Worm (Caenorhabditis elegans) whole organism, L1 larva: ENCODE results near the gene tdc-1.

Source experiments
- C16A3.4 ChIP-seq: fragments of 150-350 bp; optimal IDR thresholded peaks from 2 replicates; lab custom pipeline; 2014; ENCODE audit warnings: missing biosample characterization, missing genetic modification characterization
- Y116A8C.19 ChIP-seq: sonication (generic microtip); optimal IDR thresholded peaks from 2 replicates; lab custom pipeline; 2016; ENCODE audit warnings: missing compliant biosample characterization, missing genetic modification characterization, borderline replicate concordance
- aha-1 ChIP-seq: fragments of 150-350 bp; optimal IDR thresholded peaks from 2 replicates; lab custom pipeline; 2014; ENCODE audit warnings: missing biosample characterization, missing genetic modification characterization
- blmp-1 ChIP-seq: fragments of 150-350 bp; optimal IDR thresholded peaks from 2 replicates; lab custom pipeline; 2014; ENCODE audit warnings: missing biosample characterization, missing genetic modification characterization
- ceh-63 ChIP-seq: fragments of 200-800 bp; sonication (Bioruptor generic); optimal IDR thresholded peaks from 2 replicates; lab custom pipeline; 2018; ENCODE audit warnings: mild to moderate bottlenecking, missing genetic modification characterization, missing compliant biosample characterization
- ces-1 ChIP-seq: fragments of 150-350 bp; optimal IDR thresholded peaks from 2 replicates; lab custom pipeline; 2014; ENCODE audit warnings: missing biosample characterization, missing genetic modification reagents, missing genetic modification characterization
- dpl-1 ChIP-seq, 3 experiments: fragments of 150-350 bp in 2 of 3; sonication (generic microtip) in 1 of 3; optimal IDR thresholded peaks; 2 replicates each; lab custom pipeline; 2014 to 2017; ENCODE audit warnings: missing biosample characterization in 3 of 3, missing genetic modification characterization in 3 of 3, missing genetic modification reagents in 3 of 3
- dsc-1 ChIP-seq: sonication (generic microtip); optimal IDR thresholded peaks from 2 replicates; lab custom pipeline; 2016; ENCODE audit warnings: mild to moderate bottlenecking, missing genetic modification characterization, missing compliant biosample characterization
- efl-1 ChIP-seq, 4 experiments: fragments of 150-350 bp; optimal IDR thresholded peaks in 3 of 4; peaks in 1 of 4; 1 replicate in 1 of 4; 2 replicates in 3 of 4; lab custom pipeline; 2014; ENCODE audit warnings: missing biosample characterization in 2 of 4, missing genetic modification characterization in 2 of 4, missing genetic modification reagents in 2 of 4
- efl-3 ChIP-seq: fragments of 200-800 bp; sonication (Bioruptor generic); optimal IDR thresholded peaks from 2 replicates; lab custom pipeline; 2018; ENCODE audit warnings: mild to moderate bottlenecking, missing genetic modification characterization, missing compliant biosample characterization
- egl-13 ChIP-seq: sonication (generic microtip); optimal IDR thresholded peaks from 2 replicates; lab custom pipeline; 2016; ENCODE audit warnings: missing genotype, missing genetic modification reagents, missing genetic modification characterization, missing compliant biosample characterization
- egl-27 ChIP-seq, 2 experiments: fragments of 150-350 bp in 1 of 2; sonication (generic microtip); optimal IDR thresholded peaks; 3 replicates each; lab custom pipeline; 2017 to 2018; ENCODE audit warnings: missing biosample characterization in 2 of 2, missing genetic modification characterization in 2 of 2, missing genetic modification reagents in 2 of 2
- elt-2 ChIP-seq: sonication (generic microtip); optimal IDR thresholded peaks from 2 replicates; lab custom pipeline; 2016; ENCODE audit warnings: missing genetic modification characterization, mild to moderate bottlenecking, inconsistent platforms, missing compliant biosample characterization, missing genetic modification reagents
- elt-3 ChIP-seq, 6 experiments: fragments of 150-350 bp in 1 of 6; sonication (generic microtip); optimal IDR thresholded peaks; 2 replicates each; lab custom pipeline; 2017 to 2018; ENCODE audit warnings: missing biosample characterization in 6 of 6, missing genetic modification characterization in 6 of 6, inconsistent platforms in 1 of 6
- ets-5 ChIP-seq: fragments of 200-800 bp; sonication (Bioruptor generic); IDR thresholded peaks from 2 replicates; pipeline ENCODE4 v1.3.6; 2022; ENCODE audit warnings: missing genetic modification characterization, missing compliant biosample characterization
- fkh-4 ChIP-seq: sonication (generic microtip); optimal IDR thresholded peaks from 2 replicates; lab custom pipeline; 2016; ENCODE audit warnings: missing compliant biosample characterization, missing genetic modification characterization, borderline replicate concordance
- grh-1 ChIP-seq: fragments of 200-800 bp; sonication (Bioruptor generic); IDR thresholded peaks from 2 replicates; pipeline ENCODE4 v1.3.6; 2022; ENCODE audit warnings: missing genetic modification reagents, missing genetic modification characterization, missing compliant biosample characterization
- hlh-17 ChIP-seq: fragments of 200-800 bp; sonication (Bioruptor generic); optimal IDR thresholded peaks from 2 replicates; lab custom pipeline; 2018; ENCODE audit warnings: missing genetic modification characterization, mild to moderate bottlenecking, missing compliant biosample characterization, moderate library complexity, borderline replicate concordance
- hlh-4 ChIP-seq: sonication (generic microtip); optimal IDR thresholded peaks from 2 replicates; lab custom pipeline; 2016; ENCODE audit warnings: mild to moderate bottlenecking, missing genetic modification characterization, missing compliant biosample characterization
- hpl-2 ChIP-seq: fragments of 150-350 bp; optimal IDR thresholded peaks from 2 replicates; lab custom pipeline; 2014; ENCODE audit warnings: missing biosample characterization, missing genetic modification reagents, missing genetic modification characterization
- irx-1 ChIP-seq: sonication (generic microtip); optimal IDR thresholded peaks from 2 replicates; lab custom pipeline; 2016; ENCODE audit warnings: missing genetic modification characterization, missing compliant biosample characterization
- isw-1 ChIP-seq: fragments of 200-800 bp; sonication (Bioruptor generic); IDR thresholded peaks from 2 replicates; pipeline ENCODE4 v1.3.6; 2022; ENCODE audit warnings: missing genetic modification characterization, missing compliant biosample characterization
- jun-1 ChIP-seq: fragments of 150-350 bp; optimal IDR thresholded peaks from 2 replicates; lab custom pipeline; 2014; ENCODE audit warnings: missing biosample characterization, missing genetic modification reagents, missing genetic modification characterization
- lin-14 ChIP-seq: fragments of 200-800 bp; sonication (Bioruptor generic); optimal IDR thresholded peaks from 2 replicates; lab custom pipeline; 2018; ENCODE audit warnings: mild to moderate bottlenecking, missing genetic modification characterization, moderate library complexity, missing compliant biosample characterization
- lin-35 ChIP-seq, 2 experiments: fragments of 150-350 bp; optimal IDR thresholded peaks; 2 replicates each; lab custom pipeline; 2014; ENCODE audit warnings: missing biosample characterization in 2 of 2, missing genetic modification characterization in 2 of 2, missing genetic modification reagents in 2 of 2
- lir-3 ChIP-seq: sonication (generic microtip); optimal IDR thresholded peaks from 2 replicates; lab custom pipeline; 2016; ENCODE audit warnings: mild to moderate bottlenecking, missing genetic modification characterization, moderate library complexity, missing compliant biosample characterization; ENCODE audit not compliant: poor library complexity
- mab-9 ChIP-seq: fragments of 200-800 bp; sonication (Bioruptor generic); IDR thresholded peaks from 2 replicates; pipeline ENCODE4 v1.3.6; 2022; ENCODE audit warnings: missing genetic modification reagents, missing genetic modification characterization, missing compliant biosample characterization
- mef-2 ChIP-seq: fragments of 150-350 bp; optimal IDR thresholded peaks from 2 replicates; lab custom pipeline; 2014; ENCODE audit warnings: missing biosample characterization, missing genetic modification characterization
- mep-1 ChIP-seq: fragments of 150-350 bp; optimal IDR thresholded peaks from 2 replicates; lab custom pipeline; 2014; ENCODE audit warnings: missing biosample characterization, missing genetic modification characterization
- nhr-11 ChIP-seq: fragments of 150-350 bp; optimal IDR thresholded peaks from 2 replicates; lab custom pipeline; 2014; ENCODE audit warnings: missing biosample characterization, missing genetic modification characterization
- nhr-12 ChIP-seq: sonication (generic microtip); optimal IDR thresholded peaks from 2 replicates; lab custom pipeline; 2017; ENCODE audit warnings: missing biosample characterization, missing genetic modification characterization
- nhr-237 ChIP-seq: fragments of 150-350 bp; optimal IDR thresholded peaks from 2 replicates; lab custom pipeline; 2014; ENCODE audit warnings: missing biosample characterization, missing genetic modification characterization
- nhr-28 ChIP-seq: fragments of 150-350 bp; optimal IDR thresholded peaks from 2 replicates; lab custom pipeline; 2014; ENCODE audit warnings: missing biosample characterization, missing genetic modification characterization
- nhr-71 ChIP-seq: sonication (generic microtip); optimal IDR thresholded peaks from 2 replicates; lab custom pipeline; 2016; ENCODE audit warnings: mild to moderate bottlenecking, missing genetic modification characterization, moderate library complexity, missing compliant biosample characterization
- nhr-85 ChIP-seq: sonication (generic microtip); peaks from one replicate; lab custom pipeline; 2016; ENCODE audit warnings: missing genetic modification characterization, inconsistent platforms, missing compliant biosample characterization
- nhr-90 ChIP-seq: sonication (generic microtip); optimal IDR thresholded peaks from 2 replicates; lab custom pipeline; 2016; ENCODE audit warnings: mild to moderate bottlenecking, missing genetic modification characterization, missing compliant biosample characterization; ENCODE audit not compliant: poor library complexity
- pax-3 ChIP-seq: fragments of 200-800 bp; sonication (Bioruptor generic); optimal IDR thresholded peaks from 2 replicates; lab custom pipeline; 2018; ENCODE audit warnings: mild to moderate bottlenecking, missing genetic modification characterization, moderate library complexity, missing compliant biosample characterization
- pqm-1 ChIP-seq: sonication (generic microtip); optimal IDR thresholded peaks from 3 replicates; lab custom pipeline; 2017; ENCODE audit warnings: missing biosample characterization, missing genetic modification characterization
- rnt-1 ChIP-seq: sonication (generic microtip); optimal IDR thresholded peaks from 2 replicates; lab custom pipeline; 2016; ENCODE audit warnings: mild to moderate bottlenecking, missing genetic modification characterization, moderate library complexity, missing compliant biosample characterization
- skn-1 ChIP-seq: fragments of 150-350 bp; optimal IDR thresholded peaks from 2 replicates; lab custom pipeline; 2014; ENCODE audit warnings: missing biosample characterization, missing genetic modification characterization
- snpc-4 ChIP-seq: fragments of 150-350 bp; optimal IDR thresholded peaks from 2 replicates; lab custom pipeline; 2014; ENCODE audit warnings: missing biosample characterization, missing genetic modification characterization
- snu-23 ChIP-seq: sonication (generic microtip); optimal IDR thresholded peaks from 2 replicates; lab custom pipeline; 2016; ENCODE audit warnings: missing genetic modification characterization, missing compliant biosample characterization
- sptf-1 ChIP-seq: fragments of 150-350 bp; optimal IDR thresholded peaks from 2 replicates; lab custom pipeline; 2014; ENCODE audit warnings: missing biosample characterization, missing genetic modification characterization
- sup-37 ChIP-seq: fragments of 200-800 bp; sonication (Bioruptor generic); optimal IDR thresholded peaks from 2 replicates; lab custom pipeline; 2018; ENCODE audit warnings: mild to moderate bottlenecking, missing genetic modification characterization, missing compliant biosample characterization
- swsn-7 ChIP-seq: sonication (generic microtip); optimal IDR thresholded peaks from 2 replicates; lab custom pipeline; 2016; ENCODE audit warnings: missing genetic modification characterization, missing compliant biosample characterization
- tlp-1 ChIP-seq: fragments of 150-350 bp; optimal IDR thresholded peaks from 2 replicates; lab custom pipeline; 2014; ENCODE audit warnings: missing biosample characterization, missing genetic modification characterization
- unc-30 ChIP-seq: sonication (generic microtip); optimal IDR thresholded peaks from 2 replicates; lab custom pipeline; 2017; ENCODE audit warnings: missing biosample characterization, missing genetic modification characterization
- zag-1 ChIP-seq: fragments of 150-350 bp; optimal IDR thresholded peaks from 2 replicates; lab custom pipeline; 2014; ENCODE audit warnings: missing biosample characterization, missing genetic modification characterization
- zip-4 ChIP-seq: fragments of 200-800 bp; sonication (Bioruptor generic); optimal IDR thresholded peaks from 2 replicates; lab custom pipeline; 2018; ENCODE audit warnings: mild to moderate bottlenecking, missing genetic modification characterization, moderate library complexity, missing compliant biosample characterization
- ztf-11 ChIP-seq, 2 experiments: sonication (generic microtip); optimal IDR thresholded peaks; 2 replicates each; lab custom pipeline; 2016 to 2017; ENCODE audit warnings: missing genetic modification characterization in 2 of 2, missing biosample characterization in 1 of 2, missing compliant biosample characterization in 1 of 2

Gene tdc-1

ce11 chrII:8266559-8266958 is 3.8 kb upstream of the tdc-1 start:
- TF ChIP-seq dsc-1 (no peak), C16A3.4 (tag; lab: Kevin White, UChicago) (no peak), snpc-4 (no peak), mab-9 (no peak), hlh-17 (GFP tag; lab: Kevin White, UChicago) (no peak), ztf-11 (tag; optimal IDR thresholded peaks at IDR 0.05; lab: Kevin White, UChicago) (no peak), sup-37 (GFP tag; lab: Kevin White, UChicago) (no peak), fkh-4 (no peak), zag-1 (tag; lab: Kevin White, UChicago) (no peak), blmp-1 (tag; lab: Kevin White, UChicago) (peak; percentile 33), lin-35 (GFP tag; optimal IDR thresholded peaks at IDR 0.05; lab: Kevin White, UChicago) (no peak), efl-1 (optimal IDR thresholded peaks at IDR 0.05; lab: Kevin White, UChicago) (no peak), efl-1 (GFP tag; optimal IDR thresholded peaks at IDR 0.05 in 1 of 2; lab: Kevin White, UChicago) (peak in 1 of 2 experiments; percentile 45), efl-3 (GFP tag; lab: Kevin White, UChicago) (no peak), lin-14 (GFP tag; lab: Kevin White, UChicago) (peak; percentile 16), ets-5 (GFP tag; lab: Robert Waterston, UW) (no peak), pqm-1 (peak; percentile 8), elt-3 (tag; optimal IDR thresholded peaks at IDR 0.05; lab: Kevin White, UChicago) (peak in 1 of 6 experiments; percentile 17), nhr-28 (no peak), lir-3 (tag; lab: Kevin White, UChicago) (no peak), ces-1 (no peak), elt-2 (peak; percentile 73), hlh-4 (tag; lab: Kevin White, UChicago) (no peak), aha-1 (tag; lab: Kevin White, UChicago) (no peak), dpl-1 (GFP tag; optimal IDR thresholded peaks at IDR 0.05; lab: Kevin White, UChicago) (no peak), egl-27 (tag; optimal IDR thresholded peaks at IDR 0.05; lab: Kevin White, UChicago) (no peak), rnt-1 (tag; lab: Kevin White, UChicago) (no peak), nhr-237 (tag; lab: Kevin White, UChicago) (no peak)

- no peak for TF ChIP-seq nhr-12 (tag; lab: Kevin White, UChicago)
- no peak for TF ChIP-seq elt-3 (tag; optimal IDR thresholded peaks at IDR 0.05; lab: Kevin White, UChicago)
- TF ChIP-seq snu-23, result no peak
- no peak for TF ChIP-seq jun-1 (tag; lab: Kevin White, UChicago)
- peak in 1 of 2 experiments; percentile 1 for TF ChIP-seq lin-35 (GFP tag; optimal IDR thresholded peaks at IDR 0.05; lab: Kevin White, UChicago)
- TF ChIP-seq zip-4 (GFP tag; lab: Kevin White, UChicago), result no peak
- TF ChIP-seq ceh-63 (GFP tag; lab: Kevin White, UChicago), result no peak
- TF ChIP-seq lir-3 (tag; lab: Kevin White, UChicago), result no peak
- TF ChIP-seq swsn-7, result no peak
- no peak for TF ChIP-seq Y116A8C.19 (tag; lab: Kevin White, UChicago)
- no peak for TF ChIP-seq tlp-1 (tag; lab: Kevin White, UChicago)
- TF ChIP-seq mep-1 (tag; lab: Kevin White, UChicago), result no peak
- no peak for TF ChIP-seq hpl-2 (GFP tag; lab: Kevin White, UChicago)
- TF ChIP-seq mef-2 (tag; lab: Kevin White, UChicago), result no peak
- TF ChIP-seq irx-1 (tag; lab: Kevin White, UChicago), result no peak
- no peak for TF ChIP-seq nhr-90 (tag; lab: Kevin White, UChicago)
- TF ChIP-seq ces-1, result no peak
- no peak for TF ChIP-seq C16A3.4 (tag; lab: Kevin White, UChicago)
- peak; percentile 13 for TF ChIP-seq nhr-85 (tag; lab: Kevin White, UChicago)
- no peak for TF ChIP-seq efl-1 (optimal IDR thresholded peaks at IDR 0.05; lab: Kevin White, UChicago)
- TF ChIP-seq efl-1 (GFP tag; optimal IDR thresholded peaks at IDR 0.05 in 1 of 2; lab: Kevin White, UChicago), result no peak
- peak; percentile 37 for TF ChIP-seq blmp-1 (tag; lab: Kevin White, UChicago)
- no peak for TF ChIP-seq fkh-4
- TF ChIP-seq grh-1 (GFP tag; lab: Robert Waterston, UW), result peak; percentile 37; the same call in 1 of the 2 replicates
- no peak for TF ChIP-seq isw-1 (GFP tag; lab: Robert Waterston, UW)
- TF ChIP-seq hlh-4 (tag; lab: Kevin White, UChicago), result no peak
- TF ChIP-seq nhr-71 (tag; lab: Kevin White, UChicago), result no peak
- TF ChIP-seq egl-13 (tag; lab: Kevin White, UChicago), result no peak
- no peak for TF ChIP-seq sptf-1 (tag; lab: Kevin White, UChicago)
- TF ChIP-seq nhr-11 (tag; lab: Kevin White, UChicago), result no peak
- no peak for TF ChIP-seq sup-37 (GFP tag; lab: Kevin White, UChicago)
- TF ChIP-seq skn-1 (tag; lab: Kevin White, UChicago), result no peak
- TF ChIP-seq pax-3 (tag; lab: Kevin White, UChicago), result no peak
- TF ChIP-seq unc-30 (tag; lab: Kevin White, UChicago), result no peak
- no peak for TF ChIP-seq lin-14 (GFP tag; lab: Kevin White, UChicago)
Observed at ce11 chrII:8267679-8268078, 2.7 kb upstream of the tdc-1 start.
